Worm (Caenorhabditis elegans) whole organism, midembryonic: ENCODE data around the gene eat-4.

Experiments
- flt-1 ChIP-seq: fragments of 200-800 bp; sonication (Bioruptor generic); IDR thresholded peaks from 2 replicates; pipeline ENCODE4 v1.3.6; 2022; ENCODE audit warnings: missing genetic modification characterization, missing compliant biosample characterization
- med-1 ChIP-seq: sonication (generic microtip); optimal IDR thresholded peaks from 2 replicates; lab custom pipeline; 2017; ENCODE audit warnings: missing genetic modification characterization, mild to moderate bottlenecking, missing compliant biosample characterization, antibody characterized with exemption, missing genetic modification reagents; ENCODE audit not compliant: insufficient read depth
- ref-1 ChIP-seq: fragments of 200-800 bp; sonication (Bioruptor generic); conservative IDR thresholded peaks from 2 replicates; pipeline ENCODE4 v1.3.6; 2022; ENCODE audit warnings: missing genetic modification reagents, missing genetic modification characterization, missing compliant biosample characterization

- TF ChIP-seq med-1 (GFP tag; lab: Kevin White, UChicago) (no peak), flt-1 (no peak), ref-1 (GFP tag; lab: Robert Waterston, UW) (no peak)
Observed at ce11 chrIII:9185722-9186121, 49.0 kb downstream of the eat-4 start, which contains the start of gene ZC84.7.
